Worm (Caenorhabditis elegans): Measurements from ENCODE around the gene bath-23.

DNA sequence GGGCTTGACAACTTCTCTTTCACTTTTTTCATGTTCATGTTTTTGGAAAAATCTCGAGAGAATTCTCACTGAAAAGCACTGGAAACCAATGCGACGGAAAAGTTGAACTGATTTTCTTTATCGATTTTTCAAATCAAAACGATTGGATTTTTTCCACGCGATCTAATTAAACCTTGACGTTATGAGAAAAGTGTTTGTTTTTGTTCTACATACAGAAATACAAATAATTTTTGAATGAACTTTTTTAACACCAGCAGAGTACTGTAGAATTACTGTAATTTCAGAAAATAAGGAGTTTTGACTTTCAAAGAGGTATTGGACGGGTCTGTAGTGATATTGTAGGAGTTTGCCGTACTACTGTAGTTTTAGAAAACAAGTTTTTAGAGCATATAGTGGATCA, 31.7 kb downstream of the bath-23 start, which contains the start of gene nep-10:
- TF ChIP-seq nhr-76 (tag; optimal IDR thresholded peaks at IDR 0.05): no peak
- no peak for TF ChIP-seq blmp-1 (tag; optimal IDR thresholded peaks at IDR 0.05)
- no peak for TF ChIP-seq ztf-11 (tag; optimal IDR thresholded peaks at IDR 0.05)
- TF ChIP-seq ces-1 (GFP tag; optimal IDR thresholded peaks at IDR 0.05): no peak
- TF ChIP-seq unc-62 (GFP tag; optimal IDR thresholded peaks at IDR 0.05): no peak
- TF ChIP-seq lin-13 (tag; optimal IDR thresholded peaks at IDR 0.05): no peak
- no peak for TF ChIP-seq mls-2 (tag; optimal IDR thresholded peaks at IDR 0.05)
- TF ChIP-seq hlh-1 (tag; optimal IDR thresholded peaks at IDR 0.05): no peak
- no peak for TF ChIP-seq nhr-2 (tag; optimal IDR thresholded peaks at IDR 0.05)
- no peak for TF ChIP-seq snpc-4 (tag; optimal IDR thresholded peaks at IDR 0.05)
- TF ChIP-seq cnd-1 (tag; optimal IDR thresholded peaks at IDR 0.05): no peak
- no peak for TF ChIP-seq lsy-2 (tag; optimal IDR thresholded peaks at IDR 0.05)
- no peak for TF ChIP-seq ceh-83 (GFP tag; optimal IDR thresholded peaks at IDR 0.05)
- no peak for TF ChIP-seq nhr-28 (tag; optimal IDR thresholded peaks at IDR 0.05)
